Worm (Caenorhabditis elegans): ENCODE measurements around the gene ZK666.14.

The ZK666.14 gene

DNA sequence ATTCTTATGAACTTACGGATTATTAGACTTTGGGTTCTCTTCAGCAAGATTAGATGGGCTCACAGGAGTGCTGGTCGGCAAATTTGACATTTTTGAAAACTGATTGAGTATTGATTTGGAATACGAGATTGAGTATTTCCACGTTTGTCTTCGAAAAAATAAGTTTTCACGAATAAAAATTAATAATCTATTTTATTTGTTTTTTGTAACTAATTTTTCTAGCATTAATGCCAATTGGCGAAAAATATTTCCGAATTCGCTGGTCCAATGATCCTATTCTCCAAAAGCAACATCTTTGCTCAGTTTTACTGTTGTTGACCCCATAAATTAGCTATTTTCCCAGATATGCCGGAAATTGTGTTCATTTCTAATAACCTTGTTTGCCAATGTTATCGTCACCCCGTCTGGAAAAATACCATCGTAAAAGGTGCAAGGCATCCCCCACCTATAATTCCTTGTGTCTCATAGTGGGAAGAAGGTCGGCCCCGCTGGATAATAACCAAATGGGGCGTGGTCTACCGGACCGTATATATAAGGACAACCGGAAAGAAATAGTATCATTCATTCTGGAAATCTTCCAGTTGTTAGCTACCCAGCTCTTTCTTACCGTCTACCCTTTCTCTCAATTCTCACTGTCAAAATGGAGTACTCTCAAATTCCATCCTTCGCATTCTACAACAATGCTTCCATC lies 30.2 kb upstream of the ZK666.14 start, which contains the start of the genes ZK673.6 and sdz-37:
Gene ZK673.6 (minus strand): TSS at position 101 of the 691 bp plus-strand sequence.
Gene sdz-37 (plus strand): TSS at position 641 of the 691 bp plus-strand sequence.
- TF ChIP-seq ztf-7 (tag; optimal IDR thresholded peaks at IDR 0.05) (no peak), daf-12 (tag; optimal IDR thresholded peaks at IDR 0.05) (no peak), Y75B8A.6 (GFP tag; IDR thresholded peaks at IDR 0.05) (no peak), lin-15B (tag; optimal IDR thresholded peaks at IDR 0.05) (no peak), F49E8.2 (tag; optimal IDR thresholded peaks at IDR 0.05; ENCODE audit: borderline replicate concordance) (no peak), attf-4 (tag; optimal IDR thresholded peaks at IDR 0.05) (no peak), hmg-1.1 (GFP tag; IDR thresholded peaks at IDR 0.05) (no peak), ZK337.2 (GFP tag; IDR thresholded peaks at IDR 0.05) (no peak), arid-1 (GFP tag; conservative IDR thresholded peaks at IDR 0.05) (no peak)

- no peak for TF ChIP-seq duxl-1 (tag; optimal IDR thresholded peaks at IDR 0.05; ENCODE audit: poor library complexity)
- TF ChIP-seq snpc-1.2 (GFP tag; IDR thresholded peaks at IDR 0.05), result no peak
- no peak for TF ChIP-seq daf-12 (tag; optimal IDR thresholded peaks at IDR 0.05)
- no peak for TF ChIP-seq nhr-48 (tag; optimal IDR thresholded peaks at IDR 0.05)
- no peak for TF ChIP-seq cey-2 (tag; optimal IDR thresholded peaks at IDR 0.05; ENCODE audit: borderline replicate concordance, insufficient read depth)
- TF ChIP-seq daf-8 (GFP tag; IDR thresholded peaks at IDR 0.05), result no peak
- no peak for TF ChIP-seq zag-1 (tag; optimal IDR thresholded peaks at IDR 0.05)
- no peak for TF ChIP-seq ceh-32 (tag; optimal IDR thresholded peaks at IDR 0.05; ENCODE audit: poor library complexity)
- no peak for TF ChIP-seq nhr-10 (tag; optimal IDR thresholded peaks at IDR 0.05)
- no peak for TF ChIP-seq pha-4 (GFP tag; IDR thresholded peaks at IDR 0.05)
- TF ChIP-seq pha-4 (tag; optimal IDR thresholded peaks at IDR 0.05), result no peak
- no peak for TF ChIP-seq hmg-1.1 (GFP tag; IDR thresholded peaks at IDR 0.05)
- TF ChIP-seq dmd-8 (GFP tag; IDR thresholded peaks at IDR 0.05), result no peak
- TF ChIP-seq arid-1 (GFP tag; conservative IDR thresholded peaks at IDR 0.05), result no peak
- no peak for TF ChIP-seq mes-2 (tag; optimal IDR thresholded peaks at IDR 0.05; ENCODE audit: poor library complexity, severe bottlenecking)
- no peak for TF ChIP-seq nhr-76 (tag; optimal IDR thresholded peaks at IDR 0.05)
- no peak for TF ChIP-seq fos-1 (tag; optimal IDR thresholded peaks at IDR 0.05)
- TF ChIP-seq zip-11 (GFP tag; IDR thresholded peaks at IDR 0.05), result no peak
- TF ChIP-seq hlh-11 (tag; optimal IDR thresholded peaks at IDR 0.05), result no peak
- no peak for TF ChIP-seq T26A8.4 (GFP tag; IDR thresholded peaks at IDR 0.05)
- no peak for TF ChIP-seq hlh-30 (tag; optimal IDR thresholded peaks at IDR 0.05; ENCODE audit: insufficient read depth)
Measured at ce11 chrII:10466552-10466951, 28.0 kb upstream of the ZK666.14 start, which contains the start of gene tnc-2. tnc-2 (plus strand) TSS chrII:10466852.

ce11 chrII:10470159-10470558 lies 24.4 kb upstream of the ZK666.14 start, which contains the start of gene clec-143:
clec-143 (minus strand) TSS chrII:10470297.
- TF ChIP-seq nhr-28 (tag; optimal IDR thresholded peaks at IDR 0.05) (peak; percentile 45), pqm-1 (tag; optimal IDR thresholded peaks at IDR 0.05) (peak; percentile 88), unc-62 (GFP tag; optimal IDR thresholded peaks at IDR 0.05 in 1 of 2) (peak in 1 of 2 experiments; percentile 67), unc-62 (tag; optimal IDR thresholded peaks at IDR 0.05) (no peak), hlh-11 (tag; optimal IDR thresholded peaks at IDR 0.05) (no peak), ceh-44 (GFP tag; IDR thresholded peaks at IDR 0.05) (no peak)

- TF ChIP-seq dmd-8 (GFP tag; IDR thresholded peaks at IDR 0.05) (no peak), ces-1 (GFP tag; optimal IDR thresholded peaks at IDR 0.05) (no peak), pha-4 (GFP tag; IDR thresholded peaks at IDR 0.05) (no peak), pha-4 (tag; optimal IDR thresholded peaks at IDR 0.05) (no peak), nhr-77 (tag; optimal IDR thresholded peaks at IDR 0.05) (no peak)
Measured at ce11 chrII:10471247-10471646, 23.3 kb upstream of the ZK666.14 start, which contains the start of gene ZK666.1. ZK666.1 (minus strand) TSS chrII:10471347.

All from whole organism, L4 larva.